Worm (Caenorhabditis elegans) whole organism, L1 larva: ENCODE measurements around the gene pqn-22.

Experiments
- C16A3.4 ChIP-seq: fragments of 150-350 bp; optimal IDR thresholded peaks from 2 replicates; lab custom pipeline; 2014; ENCODE audit warnings: missing biosample characterization, missing genetic modification characterization
- F16B12.6 ChIP-seq: fragments of 150-350 bp; optimal IDR thresholded peaks from 2 replicates; lab custom pipeline; 2014; ENCODE audit warnings: missing biosample characterization, missing genetic modification characterization
- aha-1 ChIP-seq: fragments of 150-350 bp; optimal IDR thresholded peaks from 2 replicates; lab custom pipeline; 2014; ENCODE audit warnings: missing biosample characterization, missing genetic modification characterization
- alr-1 ChIP-seq: fragments of 200-800 bp; sonication (Bioruptor generic); optimal IDR thresholded peaks from 2 replicates; lab custom pipeline; 2018; ENCODE audit warnings: borderline replicate concordance, mild to moderate bottlenecking, missing genetic modification characterization, missing compliant biosample characterization
- ceh-8 ChIP-seq: fragments of 200-800 bp; sonication (Bioruptor generic); optimal IDR thresholded peaks from 2 replicates; lab custom pipeline; 2018; ENCODE audit warnings: mild to moderate bottlenecking, missing genetic modification characterization, moderate library complexity, missing compliant biosample characterization
- ceh-82 ChIP-seq, 3 experiments: fragments of 150-350 bp in 1 of 3; sonication (generic microtip) in 2 of 3; optimal IDR thresholded peaks; 2 replicates each; lab custom pipeline; 2014 to 2017; ENCODE audit warnings: missing biosample characterization in 3 of 3, missing genetic modification characterization in 3 of 3
- dpl-1 ChIP-seq, 3 experiments: fragments of 150-350 bp in 2 of 3; sonication (generic microtip) in 1 of 3; optimal IDR thresholded peaks; 2 replicates each; lab custom pipeline; 2014 to 2017; ENCODE audit warnings: missing biosample characterization in 3 of 3, missing genetic modification characterization in 3 of 3, missing genetic modification reagents in 3 of 3
- elt-2 ChIP-seq: sonication (generic microtip); optimal IDR thresholded peaks from 2 replicates; lab custom pipeline; 2016; ENCODE audit warnings: missing genetic modification characterization, mild to moderate bottlenecking, inconsistent platforms, missing compliant biosample characterization, missing genetic modification reagents
- elt-3 ChIP-seq, 6 experiments: fragments of 150-350 bp in 1 of 6; sonication (generic microtip); optimal IDR thresholded peaks; 2 replicates each; lab custom pipeline; 2017 to 2018; ENCODE audit warnings: missing biosample characterization in 6 of 6, missing genetic modification characterization in 6 of 6, inconsistent platforms in 1 of 6
- fkh-4 ChIP-seq: sonication (generic microtip); optimal IDR thresholded peaks from 2 replicates; lab custom pipeline; 2016; ENCODE audit warnings: missing compliant biosample characterization, missing genetic modification characterization, borderline replicate concordance
- hlh-4 ChIP-seq: sonication (generic microtip); optimal IDR thresholded peaks from 2 replicates; lab custom pipeline; 2016; ENCODE audit warnings: mild to moderate bottlenecking, missing genetic modification characterization, missing compliant biosample characterization
- isw-1 ChIP-seq: fragments of 200-800 bp; sonication (Bioruptor generic); IDR thresholded peaks from 2 replicates; pipeline ENCODE4 v1.3.6; 2022; ENCODE audit warnings: missing genetic modification characterization, missing compliant biosample characterization
- jun-1 ChIP-seq: fragments of 150-350 bp; optimal IDR thresholded peaks from 2 replicates; lab custom pipeline; 2014; ENCODE audit warnings: missing biosample characterization, missing genetic modification reagents, missing genetic modification characterization
- lin-14 ChIP-seq: fragments of 200-800 bp; sonication (Bioruptor generic); optimal IDR thresholded peaks from 2 replicates; lab custom pipeline; 2018; ENCODE audit warnings: mild to moderate bottlenecking, missing genetic modification characterization, moderate library complexity, missing compliant biosample characterization
- lir-3 ChIP-seq: sonication (generic microtip); optimal IDR thresholded peaks from 2 replicates; lab custom pipeline; 2016; ENCODE audit warnings: mild to moderate bottlenecking, missing genetic modification characterization, moderate library complexity, missing compliant biosample characterization; ENCODE audit not compliant: poor library complexity
- lsy-2 ChIP-seq, 2 experiments: fragments of 150-350 bp; optimal IDR thresholded peaks; 2 replicates each; lab custom pipeline; 2014; ENCODE audit warnings: missing biosample characterization in 2 of 2, missing genetic modification characterization in 2 of 2
- mab-9 ChIP-seq: fragments of 200-800 bp; sonication (Bioruptor generic); IDR thresholded peaks from 2 replicates; pipeline ENCODE4 v1.3.6; 2022; ENCODE audit warnings: missing genetic modification reagents, missing genetic modification characterization, missing compliant biosample characterization
- mef-2 ChIP-seq: fragments of 150-350 bp; optimal IDR thresholded peaks from 2 replicates; lab custom pipeline; 2014; ENCODE audit warnings: missing biosample characterization, missing genetic modification characterization
- nhr-237 ChIP-seq: fragments of 150-350 bp; optimal IDR thresholded peaks from 2 replicates; lab custom pipeline; 2014; ENCODE audit warnings: missing biosample characterization, missing genetic modification characterization
- nhr-28 ChIP-seq: fragments of 150-350 bp; optimal IDR thresholded peaks from 2 replicates; lab custom pipeline; 2014; ENCODE audit warnings: missing biosample characterization, missing genetic modification characterization
- nhr-71 ChIP-seq: sonication (generic microtip); optimal IDR thresholded peaks from 2 replicates; lab custom pipeline; 2016; ENCODE audit warnings: mild to moderate bottlenecking, missing genetic modification characterization, moderate library complexity, missing compliant biosample characterization
- nhr-76 ChIP-seq: sonication (generic microtip); optimal IDR thresholded peaks from 2 replicates; lab custom pipeline; 2017; ENCODE audit warnings: missing biosample characterization, missing genetic modification characterization
- nhr-90 ChIP-seq: sonication (generic microtip); optimal IDR thresholded peaks from 2 replicates; lab custom pipeline; 2016; ENCODE audit warnings: mild to moderate bottlenecking, missing genetic modification characterization, missing compliant biosample characterization; ENCODE audit not compliant: poor library complexity
- pqm-1 ChIP-seq: sonication (generic microtip); optimal IDR thresholded peaks from 3 replicates; lab custom pipeline; 2017; ENCODE audit warnings: missing biosample characterization, missing genetic modification characterization
- snpc-4 ChIP-seq: fragments of 150-350 bp; optimal IDR thresholded peaks from 2 replicates; lab custom pipeline; 2014; ENCODE audit warnings: missing biosample characterization, missing genetic modification characterization
- snu-23 ChIP-seq: sonication (generic microtip); optimal IDR thresholded peaks from 2 replicates; lab custom pipeline; 2016; ENCODE audit warnings: missing genetic modification characterization, missing compliant biosample characterization
- sptf-1 ChIP-seq: fragments of 150-350 bp; optimal IDR thresholded peaks from 2 replicates; lab custom pipeline; 2014; ENCODE audit warnings: missing biosample characterization, missing genetic modification characterization
- tbx-2 ChIP-seq: sonication (generic microtip); optimal IDR thresholded peaks from 2 replicates; lab custom pipeline; 2016; ENCODE audit warnings: missing genetic modification characterization, missing compliant biosample characterization
- unc-130 ChIP-seq: fragments of 150-350 bp; optimal IDR thresholded peaks from 2 replicates; lab custom pipeline; 2017; ENCODE audit warnings: missing biosample characterization, missing genetic modification characterization, inconsistent platforms
- unc-62 ChIP-seq: fragments of 150-350 bp; optimal IDR thresholded peaks from 2 replicates; lab custom pipeline; 2014; ENCODE audit warnings: missing biosample characterization, missing genetic modification reagents, missing genetic modification characterization
- unc-86 ChIP-seq: sonication (generic microtip); optimal IDR thresholded peaks from 2 replicates; lab custom pipeline; 2016; ENCODE audit warnings: missing genetic modification characterization, missing compliant biosample characterization
- unc-98 ChIP-seq: fragments of 200-800 bp; sonication (Bioruptor generic); IDR thresholded peaks from 2 replicates; pipeline ENCODE4 v1.3.6; 2022; ENCODE audit warnings: missing genetic modification characterization, missing compliant biosample characterization
- vab-15 ChIP-seq: sonication (generic microtip); optimal IDR thresholded peaks from 2 replicates; lab custom pipeline; 2017; ENCODE audit warnings: missing genotype, mild to moderate bottlenecking, missing genetic modification characterization, missing compliant biosample characterization
- xbp-1 ChIP-seq: sonication (generic microtip); optimal IDR thresholded peaks from 2 replicates; lab custom pipeline; 2016; ENCODE audit warnings: missing genetic modification characterization, missing compliant biosample characterization
- zag-1 ChIP-seq: fragments of 150-350 bp; optimal IDR thresholded peaks from 2 replicates; lab custom pipeline; 2014; ENCODE audit warnings: missing biosample characterization, missing genetic modification characterization

The pqn-22 gene

DNA sequence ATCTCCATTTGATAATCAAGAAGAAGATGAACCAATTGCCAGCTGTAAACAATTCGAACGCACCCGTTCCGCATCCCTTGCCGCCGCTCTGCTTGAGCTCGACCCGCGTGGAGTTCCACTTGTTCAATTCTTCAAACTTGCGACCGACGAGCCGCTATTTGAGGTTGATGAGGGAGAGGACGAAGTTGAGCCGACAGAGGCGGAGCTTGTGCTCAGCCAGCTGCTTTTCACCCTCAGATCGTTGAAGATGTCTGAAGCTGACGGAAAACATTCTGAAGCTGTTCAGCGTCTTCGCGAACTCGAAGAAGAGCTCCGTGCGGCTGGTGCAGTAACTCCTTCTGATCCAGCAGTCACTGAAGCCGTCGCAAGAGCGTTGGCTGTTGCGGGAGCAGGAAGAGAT lies 47.6 kb downstream of the pqn-22 start:
- TF ChIP-seq aha-1 (tag; lab: Kevin White, UChicago) (no peak), nhr-28 (tag; lab: Kevin White, UChicago) (no peak), lir-3 (no peak), xbp-1 (tag; lab: Kevin White, UChicago) (no peak), nhr-237 (tag; lab: Kevin White, UChicago) (no peak), isw-1 (GFP tag; lab: Robert Waterston, UW) (no peak), F16B12.6 (tag; lab: Kevin White, UChicago) (no peak), elt-2 (no peak), unc-98 (GFP tag; lab: Robert Waterston, UW) (no peak), ceh-8 (GFP tag; lab: Kevin White, UChicago) (no peak), mef-2 (tag; lab: Kevin White, UChicago) (no peak), unc-130 (no peak), snu-23 (GFP tag; lab: Kevin White, UChicago) (no peak), zag-1 (no peak)

DNA sequence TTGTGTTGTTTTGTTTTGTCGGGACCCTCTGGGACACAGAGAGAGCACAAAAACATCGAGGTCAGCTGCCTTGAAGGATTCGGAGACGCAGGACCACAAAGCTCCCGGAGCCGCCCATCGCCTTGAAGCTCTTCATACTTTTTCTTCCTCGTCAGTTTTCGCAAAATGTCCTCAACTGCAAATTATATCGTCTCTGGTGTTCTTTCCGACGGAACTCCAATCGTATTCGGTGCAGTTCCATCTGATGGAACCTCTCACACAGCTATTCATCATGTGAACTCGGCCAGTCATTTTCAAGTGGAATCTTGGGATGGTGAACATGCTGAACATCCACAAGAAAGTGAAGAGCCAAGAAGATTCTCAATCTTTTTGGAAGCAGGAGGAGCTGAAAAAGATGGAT lies 48.0 kb downstream of the pqn-22 start:
- TF ChIP-seq hlh-4 (tag; lab: Kevin White, UChicago) (no peak), lin-14 (GFP tag; lab: Kevin White, UChicago) (peak; percentile 5), nhr-71 (peak; percentile 6)

DNA sequence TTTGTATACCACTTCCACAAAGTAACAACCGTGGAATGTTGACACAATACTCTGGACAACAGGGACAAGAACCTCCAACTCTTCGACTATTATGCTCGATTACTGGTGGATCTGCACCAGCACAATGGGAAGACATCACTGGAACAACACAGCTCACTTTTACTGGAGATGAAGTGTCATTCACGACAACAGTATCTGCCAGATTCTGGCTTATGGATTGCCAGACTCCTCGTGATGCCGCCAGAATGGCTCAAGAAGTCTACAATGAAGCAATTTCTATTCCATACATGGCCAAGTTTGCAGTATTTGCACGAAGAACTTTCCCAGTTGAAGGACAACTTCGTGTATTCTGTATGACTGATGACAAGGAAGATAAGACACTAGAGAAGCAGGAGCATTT lies 50.2 kb downstream of the pqn-22 start:
- TF ChIP-seq alr-1 (tag; lab: Kevin White, UChicago) (peak; percentile 67), C16A3.4 (no peak)
- TF ChIP-seq, all 84 proteins: peak for 1

DNA sequence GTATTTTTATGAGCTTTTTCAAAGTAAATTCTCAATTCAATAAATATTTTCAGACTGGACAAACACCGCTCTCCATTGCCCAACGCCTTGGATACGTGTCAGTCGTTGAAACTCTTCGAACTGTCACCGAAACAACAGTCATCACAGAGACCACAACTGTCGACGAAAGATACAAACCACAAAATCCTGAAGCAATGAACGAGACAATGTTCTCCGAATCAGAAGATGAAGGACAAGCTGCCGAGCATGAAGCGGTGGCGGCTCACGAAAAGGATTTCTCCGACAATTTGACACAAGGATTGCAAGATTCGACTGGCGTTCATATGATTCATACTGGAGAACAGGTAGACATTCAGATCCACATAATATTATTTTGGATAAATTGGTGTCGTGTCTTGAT lies 53.6 kb downstream of the pqn-22 start:
- TF ChIP-seq alr-1 (tag; lab: Kevin White, UChicago) (peak; percentile 92), hlh-4 (tag; lab: Kevin White, UChicago) (no peak)
- TF ChIP-seq, all 84 proteins: peak for 1

DNA sequence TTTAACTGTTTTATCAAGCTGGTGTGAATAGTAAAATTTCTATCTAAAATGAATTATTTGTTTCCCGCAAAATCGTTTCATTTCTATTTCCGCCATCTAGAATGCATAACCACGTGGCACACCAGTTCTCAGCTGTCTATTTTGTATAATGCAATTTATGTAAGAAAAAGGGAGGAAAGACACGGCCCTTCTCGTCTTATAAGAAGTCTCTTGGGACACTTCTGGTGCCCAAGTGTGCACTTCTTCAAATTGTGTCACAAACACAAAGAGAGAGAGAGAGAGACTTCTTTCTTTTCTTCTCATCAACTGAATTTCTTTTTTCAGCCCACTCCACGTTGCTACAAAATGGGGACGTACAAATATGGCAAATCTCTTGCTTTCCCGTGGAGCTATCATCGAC lies 56.2 kb downstream of the pqn-22 start:
- peak in 1 of 3 experiments; percentile 10 for TF ChIP-seq ceh-82 (tag; optimal IDR thresholded peaks at IDR 0.05; lab: Kevin White, UChicago)
- no peak for TF ChIP-seq nhr-76 (tag; lab: Kevin White, UChicago)
- TF ChIP-seq sptf-1 (tag; lab: Kevin White, UChicago), result no peak
- no peak for TF ChIP-seq unc-86 (tag; lab: Kevin White, UChicago)
- TF ChIP-seq tbx-2 (tag; lab: Kevin White, UChicago), result peak; percentile 26
- no peak for TF ChIP-seq ceh-8 (GFP tag; lab: Kevin White, UChicago)
- TF ChIP-seq dpl-1 (GFP tag; optimal IDR thresholded peaks at IDR 0.05; lab: Kevin White, UChicago), result no peak
- TF ChIP-seq lsy-2 (tag; optimal IDR thresholded peaks at IDR 0.05; lab: Kevin White, UChicago), result no peak
- TF ChIP-seq nhr-90 (tag; lab: Kevin White, UChicago), result no peak
- TF ChIP-seq fkh-4 (tag; lab: Kevin White, UChicago), result no peak
- TF ChIP-seq vab-15, result no peak
- no peak for TF ChIP-seq snpc-4 (tag; lab: Kevin White, UChicago)
- no peak for TF ChIP-seq jun-1 (tag; lab: Kevin White, UChicago)
- TF ChIP-seq unc-130, result no peak
- TF ChIP-seq nhr-71, result peak; percentile 6
- peak; percentile 81 for TF ChIP-seq lin-14 (GFP tag; lab: Kevin White, UChicago)
- no peak for TF ChIP-seq mab-9 (GFP tag; lab: Robert Waterston, UW)
- no peak for TF ChIP-seq xbp-1 (tag; lab: Kevin White, UChicago)
- no peak for TF ChIP-seq elt-3 (tag; optimal IDR thresholded peaks at IDR 0.05; lab: Kevin White, UChicago)
- TF ChIP-seq elt-2, result no peak
- TF ChIP-seq unc-62 (GFP tag; lab: Kevin White, UChicago), result no peak
- no peak for TF ChIP-seq pqm-1 (tag; lab: Kevin White, UChicago)
